Fruit fly (Drosophila melanogaster) whole organism: ENCODE results near the gene SmydA-4.

Experiments used
- CG8478 ChIP-seq: fragments of >200 bp; optimal IDR thresholded peaks from 2 replicates; lab custom pipeline; 2018; ENCODE audit warnings: inconsistent platforms
- pan ChIP-seq: fragments of >200 bp; optimal IDR thresholded peaks from 2 replicates; lab custom pipeline; 2017

DNA sequence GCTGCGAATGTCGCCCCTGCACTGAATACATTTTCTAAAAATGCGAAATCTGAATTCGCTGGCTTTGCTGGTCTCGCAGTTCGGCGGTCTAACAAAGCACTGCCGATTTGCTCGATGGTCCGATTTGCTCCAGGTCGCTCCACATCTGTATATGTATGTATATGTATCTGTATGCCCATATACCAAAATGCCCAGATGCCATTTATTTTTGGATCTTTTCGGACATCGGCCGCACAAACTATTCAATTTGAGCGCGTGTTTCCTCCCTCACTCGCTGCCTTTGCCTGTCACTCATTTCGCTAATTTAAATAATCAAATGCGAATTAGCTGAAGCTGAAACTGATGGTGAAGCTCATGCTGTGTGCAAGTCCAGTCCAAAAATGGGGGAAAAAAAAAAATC is 18.5 kb downstream of the SmydA-4 start, which contains the start of gene CG1537:
- TF ChIP-seq pan (lab: Kevin White, UChicago): no peak
- no peak for TF ChIP-seq CG8478 (lab: Kevin White, UChicago)
